Fruit fly (Drosophila melanogaster) whole organism, embryonic: ENCODE results near the gene CG14043.

Source experiments
- Abd-B ChIP-seq: fragments of 200-800 bp; sonication (Bioruptor generic); optimal IDR thresholded peaks from 2 replicates; lab custom pipeline; 2018; ENCODE audit warnings: missing biosample characterization, mild to moderate bottlenecking, missing genetic modification characterization, moderate library complexity
- Aef1 ChIP-seq: fragments of 200-800 bp; sonication (Bioruptor generic); IDR thresholded peaks from 3 replicates; pipeline ENCODE4 v1.3.6; 2022; ENCODE audit warnings: missing biosample characterization, missing genetic modification characterization
- Atf6 ChIP-seq: fragments of 200-800 bp; sonication (Bioruptor generic); IDR thresholded peaks from 2 replicates; pipeline ENCODE4 v1.3.6; 2022; ENCODE audit warnings: missing biosample characterization, missing genetic modification characterization
- C15 ChIP-seq: fragments of 200-800 bp; sonication (Bioruptor generic); IDR thresholded peaks from 3 replicates; pipeline ENCODE4 v1.3.6; 2022; ENCODE audit warnings: missing biosample characterization, missing genetic modification characterization
- CG10431 ChIP-seq: fragments of 200-800 bp; sonication (Bioruptor generic); optimal IDR thresholded peaks from 3 replicates; lab custom pipeline; 2018; ENCODE audit warnings: missing biosample characterization, mild to moderate bottlenecking, missing genetic modification characterization
- CG12155 ChIP-seq: fragments of 200-800 bp; sonication (Bioruptor generic); optimal IDR thresholded peaks from 3 replicates; lab custom pipeline; 2016; ENCODE audit warnings: missing biosample characterization, missing genetic modification characterization
- CG13287 ChIP-seq: fragments of 200-800 bp; sonication (Bioruptor generic); IDR thresholded peaks from 2 replicates; pipeline ENCODE4 v1.3.6; 2022; ENCODE audit warnings: missing biosample characterization, missing genetic modification characterization; ENCODE audit not compliant: partially characterized antibody
- CG17328 ChIP-seq: fragments of 200-800 bp; sonication (Bioruptor generic); IDR thresholded peaks from 2 replicates; pipeline ENCODE4 v1.3.6; 2022; ENCODE audit warnings: missing biosample characterization, missing genetic modification characterization
- CG17568 ChIP-seq: fragments of 200-800 bp; sonication (Bioruptor generic); optimal IDR thresholded peaks from 2 replicates; lab custom pipeline; 2018; ENCODE audit warnings: missing biosample characterization, mild to moderate bottlenecking, missing genetic modification characterization, moderate library complexity
- CG17912 ChIP-seq: fragments of 200-800 bp; sonication (Bioruptor generic); optimal IDR thresholded peaks from 2 replicates; lab custom pipeline; 2018; ENCODE audit warnings: missing biosample characterization, mild to moderate bottlenecking, missing genetic modification characterization
- CG1792 ChIP-seq: fragments of 200-800 bp; sonication (Bioruptor generic); optimal IDR thresholded peaks from 2 replicates; lab custom pipeline; 2016; ENCODE audit warnings: missing biosample characterization, missing genetic modification characterization
- CG32772 ChIP-seq: fragments of 200-800 bp; sonication (Bioruptor generic); IDR thresholded peaks from 2 replicates; pipeline ENCODE4 v1.3.6; 2022; ENCODE audit warnings: missing biosample characterization, missing genetic modification characterization
- CG42726 ChIP-seq: fragments of 200-800 bp; sonication (Bioruptor generic); IDR thresholded peaks from 2 replicates; pipeline ENCODE4 v1.3.6; 2022; ENCODE audit warnings: missing biosample characterization, missing genetic modification characterization; ENCODE audit not compliant: partially characterized antibody
- CG8290 ChIP-seq, 3 experiments: fragments of 200-800 bp; sonication (Bioruptor generic); optimal IDR thresholded peaks; 2 replicates each; lab custom pipeline; 2016 to 2019; ENCODE audit warnings: missing biosample characterization in 3 of 3, missing genetic modification characterization in 3 of 3, mild to moderate bottlenecking in 2 of 3, moderate library complexity in 1 of 3
- CG8388 ChIP-seq: fragments of 200-800 bp; sonication (Bioruptor generic); optimal IDR thresholded peaks from 2 replicates; lab custom pipeline; 2019; ENCODE audit warnings: missing biosample characterization, mild to moderate bottlenecking, missing genetic modification characterization, moderate library complexity
- CG8765 ChIP-seq: fragments of 200-800 bp; sonication (Bioruptor generic); IDR thresholded peaks from 2 replicates; pipeline ENCODE4 v1.3.6; 2022; ENCODE audit warnings: missing biosample characterization, missing genetic modification characterization
- CG8944 ChIP-seq: fragments of 200-800 bp; sonication (Bioruptor generic); optimal IDR thresholded peaks from 3 replicates; lab custom pipeline; 2016; ENCODE audit warnings: missing biosample characterization, missing genetic modification characterization
- CG9932 ChIP-seq: fragments of 200-800 bp; sonication (Bioruptor generic); IDR thresholded peaks from 2 replicates; pipeline ENCODE4 v1.3.6; 2022; ENCODE audit warnings: missing biosample characterization, missing genetic modification characterization
- CkIIα-i1 ChIP-seq: fragments of 200-800 bp; sonication (Bioruptor generic); IDR thresholded peaks from 2 replicates; pipeline ENCODE4 v1.3.6; 2022; ENCODE audit warnings: missing biosample characterization, missing genetic modification characterization
- D19A ChIP-seq: fragments of 200-800 bp; optimal IDR thresholded peaks from 3 replicates; lab custom pipeline; 2019; ENCODE audit warnings: missing biosample characterization, mild to moderate bottlenecking, missing genetic modification characterization, moderate library complexity
- ERR ChIP-seq: fragments of 200-800 bp; sonication (Bioruptor generic); optimal IDR thresholded peaks from 2 replicates; lab custom pipeline; 2016; ENCODE audit warnings: missing biosample characterization, missing genetic modification characterization
- Hr51 ChIP-seq, 2 experiments: fragments of 200-800 bp; sonication (Bioruptor generic); optimal IDR thresholded peaks; 2 replicates in 1 of 2; 3 replicates in 1 of 2; lab custom pipeline; 2016 to 2018; ENCODE audit warnings: missing biosample characterization in 2 of 2, missing genetic modification characterization in 2 of 2, mild to moderate bottlenecking in 1 of 2, moderate library complexity in 1 of 2
- MBD-R2 ChIP-seq: fragments of 200-800 bp; sonication (Bioruptor generic); IDR thresholded peaks from 2 replicates; pipeline ENCODE4 v1.3.6; 2022; ENCODE audit warnings: missing biosample characterization, missing genetic modification characterization
- Sry-β ChIP-seq: fragments of 200-800 bp; sonication (Bioruptor generic); optimal IDR thresholded peaks from 2 replicates; lab custom pipeline; 2018; ENCODE audit warnings: missing biosample characterization, mild to moderate bottlenecking, missing genetic modification characterization, moderate library complexity
- Stat92E ChIP-seq, 3 experiments: fragments of >200 bp in 2 of 3; fragments of 200-800 bp in 1 of 3; sonication (Bioruptor generic) in 1 of 3; optimal IDR thresholded peaks; 2 replicates each; lab custom pipeline; 2017 to 2019; ENCODE audit warnings: missing biosample characterization in 3 of 3, missing genetic modification characterization in 3 of 3, mild to moderate bottlenecking in 1 of 3, moderate library complexity in 1 of 3
- Usf ChIP-seq: fragments of 200-800 bp; sonication (Bioruptor generic); optimal IDR thresholded peaks from 2 replicates; lab custom pipeline; 2017; ENCODE audit warnings: missing genotype, missing biosample characterization, missing genetic modification characterization
- amos ChIP-seq: fragments of 200-800 bp; sonication (Bioruptor generic); IDR thresholded peaks from 2 replicates; pipeline ENCODE4 v1.3.6; 2022; ENCODE audit warnings: missing biosample characterization, missing genetic modification characterization; ENCODE audit not compliant: partially characterized antibody
- ara ChIP-seq: fragments of 200-800 bp; sonication (Bioruptor generic); IDR thresholded peaks from 2 replicates; pipeline ENCODE4 v1.3.6; 2022; ENCODE audit warnings: missing biosample characterization, missing genetic modification characterization
- ash1 ChIP-seq: fragments of 200-800 bp; sonication (Bioruptor generic); optimal IDR thresholded peaks from 2 replicates; lab custom pipeline; 2018; ENCODE audit warnings: missing biosample characterization, mild to moderate bottlenecking, missing genetic modification characterization
- az2 ChIP-seq: fragments of 200-800 bp; sonication (Bioruptor generic); optimal IDR thresholded peaks from 3 replicates; lab custom pipeline; 2016; ENCODE audit warnings: missing biosample characterization, missing genetic modification characterization
- bbx ChIP-seq: fragments of 200-800 bp; sonication (Bioruptor generic); IDR thresholded peaks from 2 replicates; pipeline ENCODE4 v1.3.6; 2022; ENCODE audit warnings: missing biosample characterization, missing genetic modification characterization; ENCODE audit not compliant: partially characterized antibody
- bcd ChIP-seq: fragments of 200-800 bp; sonication (Bioruptor generic); optimal IDR thresholded peaks from 2 replicates; lab custom pipeline; 2017; ENCODE audit warnings: missing biosample characterization, mild to moderate bottlenecking, missing genetic modification characterization
- cas ChIP-seq: fragments of 200-800 bp; sonication (Bioruptor generic); IDR thresholded peaks from 2 replicates; pipeline ENCODE4 v1.3.6; 2022; ENCODE audit warnings: missing biosample characterization, missing genetic modification characterization
- crol ChIP-seq: fragments of 200-800 bp; sonication (Bioruptor generic); IDR thresholded peaks from 2 replicates; pipeline ENCODE4 v1.3.6; 2022; ENCODE audit warnings: missing biosample characterization, missing genetic modification characterization
- danr ChIP-seq: fragments of 200-800 bp; sonication (Bioruptor generic); IDR thresholded peaks from 2 replicates; pipeline ENCODE4 v1.3.6; 2022; ENCODE audit warnings: missing biosample characterization, missing genetic modification characterization
- esg ChIP-seq: fragments of 200-800 bp; sonication (Bioruptor generic); conservative IDR thresholded peaks from 2 replicates; pipeline ENCODE4 v1.3.6; 2022; ENCODE audit warnings: missing biosample characterization, missing genetic modification characterization
- ind ChIP-seq: fragments of 200-800 bp; sonication (Bioruptor generic); optimal IDR thresholded peaks from 3 replicates; lab custom pipeline; 2016; ENCODE audit warnings: missing biosample characterization, missing genetic modification characterization
- knrl ChIP-seq: fragments of 200-800 bp; sonication (Bioruptor generic); IDR thresholded peaks from 3 replicates; pipeline ENCODE4 v1.3.6; 2022; ENCODE audit warnings: missing biosample characterization, missing genetic modification characterization; ENCODE audit not compliant: partially characterized antibody
- lilli ChIP-seq: fragments of 200-800 bp; sonication (Bioruptor generic); optimal IDR thresholded peaks from 3 replicates; lab custom pipeline; 2016; ENCODE audit warnings: missing biosample characterization, missing genetic modification characterization
- lola ChIP-seq, 3 experiments: fragments of >200 bp in 2 of 3; fragments of 200-800 bp in 1 of 3; sonication (Bioruptor generic) in 1 of 3; optimal IDR thresholded peaks; 2 replicates each; lab custom pipeline; 2017 to 2019; ENCODE audit warnings: missing biosample characterization in 3 of 3, missing genetic modification characterization in 3 of 3, mild to moderate bottlenecking in 1 of 3, moderate library complexity in 1 of 3
- nau ChIP-seq: fragments of 200-800 bp; sonication (Bioruptor generic); optimal IDR thresholded peaks from 3 replicates; lab custom pipeline; 2017; ENCODE audit warnings: missing biosample characterization, mild to moderate bottlenecking, missing genetic modification characterization, missing genetic modification reagents
- prd ChIP-seq, 3 experiments: fragments of >200 bp in 2 of 3; fragments of 200-800 bp in 1 of 3; sonication (Bioruptor generic) in 1 of 3; optimal IDR thresholded peaks in 2 of 3; IDR thresholded peaks in 1 of 3; 2 replicates in 2 of 3; 3 replicates in 1 of 3; pipeline versions ENCODE4 v1.3.6 to Lab custom; 2017 to 2022; ENCODE audit warnings: missing biosample characterization in 1 of 3, missing genetic modification characterization in 1 of 3
- sna ChIP-seq: fragments of 200-800 bp; sonication (Bioruptor generic); IDR thresholded peaks from 2 replicates; pipeline ENCODE4 v1.3.6; 2022; ENCODE audit warnings: missing biosample characterization, missing genetic modification characterization; ENCODE audit not compliant: partially characterized antibody
- ssp ChIP-seq: fragments of 200-800 bp; sonication (Bioruptor generic); IDR thresholded peaks from 2 replicates; pipeline ENCODE4 v1.3.6; 2022; ENCODE audit warnings: missing biosample characterization, missing genetic modification characterization
- tio ChIP-seq: fragments of 200-800 bp; sonication (Bioruptor generic); optimal IDR thresholded peaks from 2 replicates; lab custom pipeline; 2017; ENCODE audit warnings: missing biosample characterization, missing genetic modification characterization, inconsistent platforms
- wor ChIP-seq: fragments of 200-800 bp; sonication (Bioruptor generic); IDR thresholded peaks from 2 replicates; pipeline ENCODE4 v1.3.6; 2022; ENCODE audit warnings: missing biosample characterization, missing genetic modification characterization
- zf30C ChIP-seq: fragments of 200-800 bp; sonication (Bioruptor generic); optimal IDR thresholded peaks from 3 replicates; lab custom pipeline; 2018; ENCODE audit warnings: missing biosample characterization, mild to moderate bottlenecking, missing genetic modification characterization

CG14043 gene

dm6 chr2L:4981278-4981966, 9.9 kb downstream of the CG14043 start, which contains the start of the genes CG8892 and CG34126 (continued):
- TF ChIP-seq bcd (GFP tag; lab: Kevin White, UChicago) (peak; percentile 98), CG8388 (GFP tag; lab: Kevin White, UChicago) (peak; percentile 93), Atf6 (GFP tag; lab: Robert Waterston, UW) (peak; percentile 97), knrl (GFP tag; lab: Robert Waterston, UW) (peak; percentile 55), ERR (GFP tag; lab: Kevin White, UChicago) (peak; percentile 87), prd (optimal IDR thresholded peaks at IDR 0.05; lab: Kevin White, UChicago) (no peak), prd (GFP tag; IDR thresholded peaks at IDR 0.05; lab: Robert Waterston, UW) (peak; percentile 98), Abd-B (GFP tag; lab: Kevin White, UChicago) (peak; percentile 99), sna (no peak), tio (peak; percentile 98), CG32772 (GFP tag; lab: Robert Waterston, UW) (peak; percentile 96), zf30C (GFP tag; lab: Kevin White, UChicago) (peak; percentile 74), CG17912 (GFP tag; lab: Kevin White, UChicago) (peak; percentile 82), CG12155 (GFP tag; lab: Kevin White, UChicago) (peak; percentile 97), ara (GFP tag; lab: Robert Waterston, UW) (peak; percentile 94), CG13287 (GFP tag; lab: Robert Waterston, UW) (peak; percentile 30; the same call in 1 of the 2 replicates), CG8765 (GFP tag; lab: Robert Waterston, UW) (peak; percentile 94), ind (peak; percentile 99), nau (GFP tag; lab: Kevin White, UChicago) (no peak), Hr51 (GFP tag; optimal IDR thresholded peaks at IDR 0.05; lab: Kevin White, UChicago) (peak; percentile 95 to 98), Stat92E (GFP tag; optimal IDR thresholded peaks at IDR 0.05; lab: Kevin White, UChicago) (peak in 1 of 3 experiments; percentile 76), bbx (GFP tag; lab: Robert Waterston, UW) (no peak), Sry-β (GFP tag; lab: Kevin White, UChicago) (peak; percentile 81), wor (peak; percentile 94), ash1 (GFP tag; lab: Kevin White, UChicago) (peak; percentile 86), ssp (GFP tag; lab: Robert Waterston, UW) (peak; percentile 93), CG42726 (GFP tag; lab: Robert Waterston, UW) (peak; percentile 73), lilli (GFP tag; lab: Kevin White, UChicago) (peak; percentile 98), CG10431 (GFP tag; lab: Kevin White, UChicago) (peak; percentile 84), cas (GFP tag; lab: Robert Waterston, UW) (peak; percentile 90), CG1792 (GFP tag; lab: Kevin White, UChicago) (peak; percentile 93), CG17568 (GFP tag; lab: Kevin White, UChicago) (no peak), crol (no peak), az2 (GFP tag; lab: Kevin White, UChicago) (peak; percentile 98), amos (GFP tag; lab: Robert Waterston, UW) (peak; percentile 48; the same call in 1 of the 2 replicates), CG9932 (GFP tag; lab: Robert Waterston, UW) (peak; percentile 99), CG17328 (GFP tag; lab: Robert Waterston, UW) (peak; percentile 92), lola (GFP tag; optimal IDR thresholded peaks at IDR 0.05; lab: Kevin White, UChicago) (peak in 1 of 3 experiments; percentile 98), esg (GFP tag; lab: Robert Waterston, UW) (peak; percentile 97), Usf (peak; percentile 98), danr (peak; percentile 94), CG8944 (GFP tag; lab: Kevin White, UChicago) (peak; percentile 96), C15 (GFP tag; lab: Robert Waterston, UW) (peak; percentile 89), MBD-R2 (GFP tag; lab: Robert Waterston, UW) (peak; percentile 97), Aef1 (GFP tag; lab: Robert Waterston, UW) (peak; percentile 97), CG8290 (GFP tag; optimal IDR thresholded peaks at IDR 0.05; lab: Kevin White, UChicago) (peak; percentile 98), CG8290 (tag; optimal IDR thresholded peaks at IDR 0.05; lab: Kevin White, UChicago) (peak; percentile 91 to 94), D19A (tag; lab: Kevin White, UChicago) (peak; percentile 87), CkIIα-i1 (GFP tag; lab: Robert Waterston, UW) (peak; percentile 83; the same call in 1 of the 2 replicates)
